Worm (Caenorhabditis elegans): ENCODE data around the gene cyp-13B1.

Gene cyp-13B1

DNA sequence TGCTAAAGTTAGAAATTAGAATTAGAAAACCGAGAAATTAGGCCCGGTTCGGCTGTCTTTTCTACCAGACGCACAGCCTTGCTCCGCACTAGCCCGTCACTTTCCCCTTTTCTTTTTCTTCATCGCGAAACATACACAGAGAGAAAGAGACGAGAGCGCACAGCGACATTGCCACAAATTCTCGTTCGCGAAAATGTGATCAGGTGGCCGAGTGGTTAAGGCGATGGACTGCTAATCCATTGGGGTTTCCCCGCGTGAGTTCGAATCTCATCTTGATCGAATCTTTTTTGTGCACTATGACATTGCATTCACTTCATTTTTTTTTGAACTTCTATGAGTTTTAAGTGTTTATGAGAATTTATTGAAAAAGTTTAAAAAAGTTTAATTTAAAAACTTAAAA is 33.0 kb upstream of the cyp-13B1 start (continued):
- TF ChIP-seq madf-3 (GFP tag; IDR thresholded peaks at IDR 0.05), result no peak
- no peak for TF ChIP-seq F57C9.4 (tag; optimal IDR thresholded peaks at IDR 0.05)
- no peak for TF ChIP-seq nfya-2 (GFP tag; IDR thresholded peaks at IDR 0.05)
- TF ChIP-seq ztf-22 (GFP tag; optimal IDR thresholded peaks at IDR 0.05), result no peak
- peak; percentile 38 for TF ChIP-seq T07F8.4 (tag; optimal IDR thresholded peaks at IDR 0.05)
- peak; percentile 75; the same call in 1 of the 2 replicates for TF ChIP-seq Y56A3A.18 (GFP tag; IDR thresholded peaks at IDR 0.05)
- TF ChIP-seq F33H1.4 (GFP tag; IDR thresholded peaks at IDR 0.05), result no peak
- TF ChIP-seq F52B5.7 (tag; optimal IDR thresholded peaks at IDR 0.05), result no peak
- no peak for TF ChIP-seq hrde-1 (tag; optimal IDR thresholded peaks at IDR 0.05; ENCODE audit: borderline replicate concordance)
- no peak for TF ChIP-seq hsf-1 (GFP tag; IDR thresholded peaks at IDR 0.05)
- no peak for TF ChIP-seq attf-5 (GFP tag; optimal IDR thresholded peaks at IDR 0.05)
- TF ChIP-seq F23B12.7 (tag; optimal IDR thresholded peaks at IDR 0.05; ENCODE audit: insufficient read depth), result peak; percentile 60
- no peak for TF ChIP-seq F37B4.10 (GFP tag; IDR thresholded peaks at IDR 0.05)
- no peak for TF ChIP-seq chd-7 (tag; optimal IDR thresholded peaks at IDR 0.05)
- TF ChIP-seq zfh-2 (GFP tag; conservative IDR thresholded peaks at IDR 0.05), result peak; percentile 40; the same call in 1 of the 2 replicates
- peak; percentile 78 for TF ChIP-seq hmg-1.2 (GFP tag; IDR thresholded peaks at IDR 0.05)
- no peak for TF ChIP-seq snpc-3.4 (tag; optimal IDR thresholded peaks at IDR 0.05)
- TF ChIP-seq zim-3 (tag; optimal IDR thresholded peaks at IDR 0.05), result peak; percentile 13
- peak; percentile 62 for TF ChIP-seq rpc-1 (optimal IDR thresholded peaks at IDR 0.05)
- peak; percentile 79 for TF ChIP-seq rpc-1 (tag; optimal IDR thresholded peaks at IDR 0.05)
- TF ChIP-seq F49E8.2 (tag; optimal IDR thresholded peaks at IDR 0.05; ENCODE audit: insufficient read depth), result no peak
- TF ChIP-seq Y95B8A.8 (GFP tag; IDR thresholded peaks at IDR 0.05), result no peak
- 0 out of 2 replicates have a peak, but pooled peaks have one; percentile 60 for TF ChIP-seq ztf-28 (GFP tag; IDR thresholded peaks at IDR 0.05)
- no peak for TF ChIP-seq tbx-9 (tag; optimal IDR thresholded peaks at IDR 0.05; ENCODE audit: borderline replicate concordance)
- TF ChIP-seq lin-35 (GFP tag; optimal IDR thresholded peaks at IDR 0.05), result peak in 1 of 3 experiments; percentile 42
- no peak for TF ChIP-seq let-526 (GFP tag; IDR thresholded peaks at IDR 0.05)
- TF ChIP-seq ceh-79 (tag; optimal IDR thresholded peaks at IDR 0.05), result no peak
- no peak for TF ChIP-seq xnd-1 (tag; optimal IDR thresholded peaks at IDR 0.05)
- TF ChIP-seq atf-7 (tag; optimal IDR thresholded peaks at IDR 0.05), result no peak
- no peak for TF ChIP-seq aptf-3 (GFP tag; IDR thresholded peaks at IDR 0.05)
- TF ChIP-seq D2030.7 (GFP tag; IDR thresholded peaks at IDR 0.05), result peak; percentile 83
- TF ChIP-seq fkh-3 (tag; optimal IDR thresholded peaks at IDR 0.05), result no peak
- TF ChIP-seq Y67H2A.10 (GFP tag; conservative IDR thresholded peaks at IDR 0.05), result no peak
- no peak for TF ChIP-seq hlh-12 (tag; optimal IDR thresholded peaks at IDR 0.05)
- TF ChIP-seq nhr-179 (tag; optimal IDR thresholded peaks at IDR 0.05), result peak; percentile 32
- TF ChIP-seq him-1 (tag; optimal IDR thresholded peaks at IDR 0.05), result peak; percentile 79
- TF ChIP-seq Y53G8AR.9 (GFP tag; conservative IDR thresholded peaks at IDR 0.05), result 0 out of 2 replicates have a peak, but pooled peaks have one; percentile 35
- TF ChIP-seq C06A6.2 (GFP tag; conservative IDR thresholded peaks at IDR 0.05), result 0 out of 2 replicates have a peak, but pooled peaks have one; percentile 34
- TF ChIP-seq F22D6.2 (tag; optimal IDR thresholded peaks at IDR 0.05), result no peak
- TF ChIP-seq nhr-80 (tag; optimal IDR thresholded peaks at IDR 0.05), result peak; percentile 41
- peak; percentile 47; the same call in 1 of the 2 replicates for TF ChIP-seq nfyb-1 (GFP tag; IDR thresholded peaks at IDR 0.05)
- no peak for TF ChIP-seq unc-130 (GFP tag; optimal IDR thresholded peaks at IDR 0.05)
- no peak for TF ChIP-seq ets-4 (GFP tag; optimal IDR thresholded peaks at IDR 0.05)
- TF ChIP-seq dox-1 (GFP tag; IDR thresholded peaks at IDR 0.05), result peak; percentile 90
- no peak for TF ChIP-seq ceh-91 (GFP tag; IDR thresholded peaks at IDR 0.05)
- TF ChIP-seq Y79H2A.3 (GFP tag; conservative IDR thresholded peaks at IDR 0.05), result no peak
- no peak for TF ChIP-seq rec-8 (tag; optimal IDR thresholded peaks at IDR 0.05)
- TF ChIP-seq tbp1 (GFP tag; optimal IDR thresholded peaks at IDR 0.05), result peak; percentile 92
- peak; percentile 48 for TF ChIP-seq attf-3 (GFP tag; conservative IDR thresholded peaks at IDR 0.05)

All from whole organism, young adult.